Fruit fly (Drosophila melanogaster) whole organism, embryonic: ENCODE measurements around the gene CG14442.
A peak's percentile ranks its signal among the peaks of the same experiment; 100 is the strongest.

Experiments used
- ATbp ChIP-seq: fragments of 200-800 bp; sonication (Bioruptor generic); optimal IDR thresholded peaks from 2 replicates; lab custom pipeline; 2017; ENCODE audit warnings: missing biosample characterization, mild to moderate bottlenecking, missing genetic modification characterization, missing genetic modification reagents
- Adf1 ChIP-seq: fragments of 200-800 bp; sonication (Bioruptor generic); IDR thresholded peaks from 2 replicates; pipeline ENCODE4 v1.3.6; 2022; ENCODE audit warnings: missing biosample characterization, missing genetic modification characterization
- Atf3 ChIP-seq: fragments of 200-800 bp; sonication (Bioruptor generic); optimal IDR thresholded peaks from 3 replicates; lab custom pipeline; 2016; ENCODE audit warnings: missing biosample characterization, missing genetic modification characterization
- CG10274 ChIP-seq: fragments of 200-800 bp; sonication (Bioruptor generic); optimal IDR thresholded peaks from 3 replicates; lab custom pipeline; 2017; ENCODE audit warnings: missing biosample characterization, mild to moderate bottlenecking, missing genetic modification characterization
- CG11456 ChIP-seq: fragments of 200-800 bp; sonication (Bioruptor generic); IDR thresholded peaks from 3 replicates; pipeline ENCODE4 v1.3.6; 2022; ENCODE audit warnings: missing biosample characterization, missing genetic modification characterization
- CG12299 ChIP-seq: fragments of 200-800 bp; sonication (Bioruptor generic); optimal IDR thresholded peaks from 2 replicates; lab custom pipeline; 2018; ENCODE audit warnings: missing biosample characterization, mild to moderate bottlenecking, missing genetic modification characterization
- CG12769 ChIP-seq: fragments of 200-800 bp; sonication (Bioruptor generic); optimal IDR thresholded peaks from 2 replicates; lab custom pipeline; 2019; ENCODE audit warnings: missing biosample characterization, mild to moderate bottlenecking, missing genetic modification characterization, moderate library complexity
- CG13296 ChIP-seq: fragments of 200-800 bp; sonication (Bioruptor generic); optimal IDR thresholded peaks from 3 replicates; lab custom pipeline; 2018; ENCODE audit warnings: missing biosample characterization, mild to moderate bottlenecking, missing genetic modification characterization
- CG14441 ChIP-seq: fragments of 200-800 bp; sonication (Bioruptor generic); IDR thresholded peaks from 2 replicates; pipeline ENCODE4 v1.3.6; 2022; ENCODE audit warnings: missing biosample characterization, missing genetic modification characterization
- CG18011 ChIP-seq: fragments of 200-800 bp; sonication (Bioruptor generic); optimal IDR thresholded peaks from 2 replicates; lab custom pipeline; 2017; ENCODE audit warnings: missing biosample characterization, missing genetic modification characterization, mild to moderate bottlenecking, moderate library complexity, missing genotype
- CG18599 ChIP-seq: fragments of 200-800 bp; sonication (Bioruptor generic); optimal IDR thresholded peaks from 3 replicates; lab custom pipeline; 2017; ENCODE audit warnings: missing biosample characterization, missing genetic modification characterization, mild to moderate bottlenecking, moderate library complexity, missing genetic modification reagents
- CG2678 ChIP-seq: fragments of 200-800 bp; sonication (Bioruptor generic); optimal IDR thresholded peaks from 3 replicates; lab custom pipeline; 2019; ENCODE audit warnings: missing biosample characterization, mild to moderate bottlenecking, missing genetic modification characterization, moderate library complexity
- CG2712 ChIP-seq: fragments of 200-800 bp; optimal IDR thresholded peaks from 3 replicates; lab custom pipeline; 2019; ENCODE audit warnings: missing biosample characterization, mild to moderate bottlenecking, missing genetic modification characterization, moderate library complexity
- CG4424 ChIP-seq: fragments of 200-800 bp; sonication (Bioruptor generic); optimal IDR thresholded peaks from 3 replicates; lab custom pipeline; 2016; ENCODE audit warnings: missing biosample characterization, missing genetic modification characterization
- CG4854 ChIP-seq: fragments of 200-800 bp; sonication (Bioruptor generic); optimal IDR thresholded peaks from 2 replicates; lab custom pipeline; 2016; ENCODE audit warnings: missing biosample characterization, missing genetic modification characterization, inconsistent platforms
- Doc3 ChIP-seq: fragments of 200-800 bp; sonication (Bioruptor generic); IDR thresholded peaks from 3 replicates; pipeline ENCODE4 v1.3.6; 2022; ENCODE audit warnings: missing biosample characterization, missing genetic modification characterization; ENCODE audit not compliant: partially characterized antibody
- Fer1 ChIP-seq: fragments of 200-800 bp; sonication (Bioruptor generic); optimal IDR thresholded peaks from 2 replicates; lab custom pipeline; 2017; ENCODE audit warnings: missing biosample characterization, mild to moderate bottlenecking, missing genetic modification characterization
- HLH3B ChIP-seq: fragments of 200-800 bp; sonication (Bioruptor generic); IDR thresholded peaks from 2 replicates; pipeline ENCODE4 v1.3.6; 2022; ENCODE audit warnings: missing biosample characterization, missing genetic modification characterization
- Hr51 ChIP-seq, 2 experiments: fragments of 200-800 bp; sonication (Bioruptor generic); optimal IDR thresholded peaks; 2 replicates in 1 of 2; 3 replicates in 1 of 2; lab custom pipeline; 2016 to 2018; ENCODE audit warnings: missing biosample characterization in 2 of 2, missing genetic modification characterization in 2 of 2, mild to moderate bottlenecking in 1 of 2, moderate library complexity in 1 of 2
- Lim3 ChIP-seq: fragments of 200-800 bp; sonication (Bioruptor generic); IDR thresholded peaks from 2 replicates; pipeline ENCODE4 v1.3.6; 2022; ENCODE audit warnings: missing biosample characterization, missing genetic modification characterization
- Med ChIP-seq: fragments of 200-800 bp; sonication (Bioruptor generic); peaks from one replicate; lab custom pipeline; 2016; ENCODE audit warnings: missing biosample characterization, missing genetic modification characterization, mild to moderate bottlenecking, inconsistent platforms, moderate library complexity
- Nf-YA ChIP-seq: fragments of 200-800 bp; sonication (Bioruptor generic); IDR thresholded peaks from 2 replicates; pipeline ENCODE4 v1.3.6; 2022; ENCODE audit warnings: missing biosample characterization, missing genetic modification characterization
- Opbp ChIP-seq: fragments of 200-800 bp; sonication (Bioruptor generic); IDR thresholded peaks from 3 replicates; pipeline ENCODE4 v1.3.6; 2022; ENCODE audit warnings: missing biosample characterization, missing genetic modification characterization; ENCODE audit not compliant: partially characterized antibody
- Pdp1 ChIP-seq, 2 experiments: fragments of 200-800 bp; sonication (Bioruptor generic); optimal IDR thresholded peaks; 3 replicates each; lab custom pipeline; 2016; ENCODE audit warnings: missing biosample characterization in 2 of 2, missing genetic modification characterization in 2 of 2, mild to moderate bottlenecking in 1 of 2, moderate library complexity in 1 of 2
- Ptx1 ChIP-seq: fragments of 200-800 bp; sonication (Bioruptor generic); IDR thresholded peaks from 2 replicates; pipeline ENCODE4 v1.3.6; 2022; ENCODE audit warnings: missing biosample characterization, missing genetic modification characterization
- TFAM ChIP-seq: fragments of 200-800 bp; sonication (Bioruptor generic); optimal IDR thresholded peaks from 2 replicates; lab custom pipeline; 2017; ENCODE audit warnings: missing biosample characterization, missing genetic modification characterization, inconsistent platforms
- bigmax ChIP-seq: fragments of 200-800 bp; sonication (Bioruptor generic); optimal IDR thresholded peaks from 2 replicates; lab custom pipeline; 2018; ENCODE audit warnings: missing biosample characterization, mild to moderate bottlenecking, missing genetic modification characterization
- cato ChIP-seq: fragments of 200-800 bp; sonication (Bioruptor generic); optimal IDR thresholded peaks from 2 replicates; lab custom pipeline; 2016; ENCODE audit warnings: missing biosample characterization, missing genetic modification characterization, borderline replicate concordance
- chinmo ChIP-seq: fragments of 200-800 bp; sonication (Bioruptor generic); IDR thresholded peaks from 4 replicates; pipeline ENCODE4 v1.3.6; 2022; ENCODE audit warnings: missing biosample characterization, missing genetic modification characterization; ENCODE audit not compliant: partially characterized antibody
- chn ChIP-seq: fragments of 200-800 bp; sonication (Bioruptor generic); optimal IDR thresholded peaks from 2 replicates; lab custom pipeline; 2016; ENCODE audit warnings: missing biosample characterization, missing genetic modification characterization
- crol ChIP-seq: fragments of 200-800 bp; sonication (Bioruptor generic); IDR thresholded peaks from 2 replicates; pipeline ENCODE4 v1.3.6; 2022; ENCODE audit warnings: missing biosample characterization, missing genetic modification characterization
- dysf ChIP-seq: fragments of 200-800 bp; sonication (Bioruptor generic); IDR thresholded peaks from 3 replicates; pipeline ENCODE4 v1.3.6; 2022; ENCODE audit warnings: missing biosample characterization, missing genetic modification characterization
- gt ChIP-seq: fragments of 200-800 bp; sonication (Bioruptor generic); IDR thresholded peaks from 2 replicates; pipeline ENCODE4 v1.3.6; 2022; ENCODE audit warnings: missing biosample characterization, missing genetic modification characterization
- knrl ChIP-seq: fragments of 200-800 bp; sonication (Bioruptor generic); IDR thresholded peaks from 3 replicates; pipeline ENCODE4 v1.3.6; 2022; ENCODE audit warnings: missing biosample characterization, missing genetic modification characterization; ENCODE audit not compliant: partially characterized antibody
- lola ChIP-seq, 3 experiments: fragments of >200 bp in 2 of 3; fragments of 200-800 bp in 1 of 3; sonication (Bioruptor generic) in 1 of 3; optimal IDR thresholded peaks; 2 replicates each; lab custom pipeline; 2017 to 2019; ENCODE audit warnings: missing biosample characterization in 3 of 3, missing genetic modification characterization in 3 of 3, mild to moderate bottlenecking in 1 of 3, moderate library complexity in 1 of 3
- prd ChIP-seq, 3 experiments: fragments of >200 bp in 2 of 3; fragments of 200-800 bp in 1 of 3; sonication (Bioruptor generic) in 1 of 3; optimal IDR thresholded peaks in 2 of 3; IDR thresholded peaks in 1 of 3; 2 replicates in 2 of 3; 3 replicates in 1 of 3; pipeline versions ENCODE4 v1.3.6 to Lab custom; 2017 to 2022; ENCODE audit warnings: missing biosample characterization in 1 of 3, missing genetic modification characterization in 1 of 3
- sens ChIP-seq: fragments of 200-800 bp; sonication (Bioruptor generic); peaks from one replicate; lab custom pipeline; 2016; ENCODE audit warnings: missing biosample characterization, missing genetic modification characterization
- sisA ChIP-seq: fragments of 200-800 bp; sonication (Bioruptor generic); IDR thresholded peaks from 2 replicates; pipeline ENCODE4 v1.3.6; 2022; ENCODE audit warnings: missing biosample characterization, missing genetic modification characterization
- sqz ChIP-seq: fragments of 200-800 bp; sonication (Bioruptor generic); optimal IDR thresholded peaks from 3 replicates; lab custom pipeline; 2018; ENCODE audit warnings: missing biosample characterization, mild to moderate bottlenecking, missing genetic modification characterization
- stwl ChIP-seq: fragments of 200-800 bp; sonication (Bioruptor generic); optimal IDR thresholded peaks from 3 replicates; lab custom pipeline; 2018; ENCODE audit warnings: missing biosample characterization, mild to moderate bottlenecking, missing genetic modification characterization, moderate library complexity
- sug ChIP-seq: fragments of 200-800 bp; optimal IDR thresholded peaks from 2 replicates; lab custom pipeline; 2019; ENCODE audit warnings: missing biosample characterization, mild to moderate bottlenecking, missing genetic modification characterization, moderate library complexity
- trh ChIP-seq: fragments of 200-800 bp; sonication (Bioruptor generic); optimal IDR thresholded peaks from 2 replicates; lab custom pipeline; 2016; ENCODE audit warnings: missing biosample characterization, missing genetic modification characterization
- vvl ChIP-seq: fragments of 200-800 bp; sonication (Bioruptor generic); IDR thresholded peaks from 2 replicates; pipeline ENCODE4 v1.3.6; 2022; ENCODE audit warnings: missing biosample characterization, missing genetic modification characterization
- wdn ChIP-seq: fragments of 200-800 bp; sonication (Bioruptor generic); IDR thresholded peaks from 2 replicates; pipeline ENCODE4 v1.3.6; 2022; ENCODE audit warnings: missing biosample characterization, missing genetic modification characterization

CG14442 gene

dm6 chrX:6741184-6741586 lies 46.4 kb upstream of the CG14442 start (continued):
- TF ChIP-seq prd (optimal IDR thresholded peaks at IDR 0.05; lab: Kevin White, UChicago) (no peak), prd (GFP tag; IDR thresholded peaks at IDR 0.05; lab: Robert Waterston, UW) (peak; percentile 72), Pdp1 (GFP tag; optimal IDR thresholded peaks at IDR 0.05; lab: Kevin White, UChicago) (peak; percentile 29 to 65), Lim3 (no peak), cato (GFP tag; lab: Kevin White, UChicago) (no peak), CG4854 (GFP tag; lab: Kevin White, UChicago) (no peak)

dm6 chrX:6739936-6740668 lies 45.3 kb upstream of the CG14442 start, which contains the start of gene CG3168:
CG3168 (minus strand) TSS chrX:6739986.
- 0 out of 2 replicates have a peak, but pooled peaks have one; percentile 14 for TF ChIP-seq crol (GFP tag; lab: Robert Waterston, UW)
- no peak for TF ChIP-seq gt (GFP tag; lab: Robert Waterston, UW)
- peak; percentile 23; the same call in 1 of the 2 replicates for TF ChIP-seq CG14441
- TF ChIP-seq sug = peak; percentile 7
- TF ChIP-seq Ptx1 = no peak
- peak; percentile 5 for TF ChIP-seq CG12769
- no peak for TF ChIP-seq HLH3B
- no peak for TF ChIP-seq Nf-YA (GFP tag; lab: Robert Waterston, UW)
- peak; percentile 64; the same call in 1 of the 2 replicates for TF ChIP-seq Adf1
- 0 out of 4 replicates have a peak, but pooled peaks have one; percentile 5 for TF ChIP-seq chinmo
- TF ChIP-seq vvl = 0 out of 2 replicates have a peak, but pooled peaks have one; percentile 16

- TF ChIP-seq dysf (GFP tag; lab: Robert Waterston, UW) (no peak), CG2678 (tag; lab: Kevin White, UChicago) (peak; percentile 39), wdn (no peak), CG18599 (GFP tag; lab: Kevin White, UChicago) (peak; percentile 38), CG2712 (tag; lab: Kevin White, UChicago) (no peak), bigmax (no peak), Hr51 (GFP tag; optimal IDR thresholded peaks at IDR 0.05; lab: Kevin White, UChicago) (no peak), ATbp (peak; percentile 1), CG4424 (GFP tag; lab: Kevin White, UChicago) (no peak), CG12299 (no peak), knrl (GFP tag; lab: Robert Waterston, UW) (no peak), CG11456 (no peak), Med (peak; percentile 40), TFAM (GFP tag; lab: Kevin White, UChicago) (no peak), CG18011 (GFP tag; lab: Kevin White, UChicago) (no peak), sisA (GFP tag; lab: Robert Waterston, UW) (no peak), trh (GFP tag; lab: Kevin White, UChicago) (no peak), CG10274 (no peak), CG14441 (no peak), sens (peak; percentile 50), stwl (tag; lab: Kevin White, UChicago) (no peak), CG13296 (GFP tag; lab: Kevin White, UChicago) (peak; percentile 34), Opbp (GFP tag; lab: Robert Waterston, UW) (no peak), lola (GFP tag; optimal IDR thresholded peaks at IDR 0.05; lab: Kevin White, UChicago) (peak in 1 of 3 experiments; percentile 14), chn (GFP tag; lab: Kevin White, UChicago) (no peak), Fer1 (GFP tag; lab: Kevin White, UChicago) (peak; percentile 14), Doc3 (GFP tag; lab: Robert Waterston, UW) (no peak), sqz (GFP tag; lab: Kevin White, UChicago) (no peak), Atf3 (GFP tag; lab: Kevin White, UChicago) (no peak)
Observed at dm6 chrX:6733291-6734042, 38.7 kb upstream of the CG14442 start.
